Fruit fly (Drosophila melanogaster): Measurements from ENCODE around the gene Cpr23B.

Cpr23B gene

DNA sequence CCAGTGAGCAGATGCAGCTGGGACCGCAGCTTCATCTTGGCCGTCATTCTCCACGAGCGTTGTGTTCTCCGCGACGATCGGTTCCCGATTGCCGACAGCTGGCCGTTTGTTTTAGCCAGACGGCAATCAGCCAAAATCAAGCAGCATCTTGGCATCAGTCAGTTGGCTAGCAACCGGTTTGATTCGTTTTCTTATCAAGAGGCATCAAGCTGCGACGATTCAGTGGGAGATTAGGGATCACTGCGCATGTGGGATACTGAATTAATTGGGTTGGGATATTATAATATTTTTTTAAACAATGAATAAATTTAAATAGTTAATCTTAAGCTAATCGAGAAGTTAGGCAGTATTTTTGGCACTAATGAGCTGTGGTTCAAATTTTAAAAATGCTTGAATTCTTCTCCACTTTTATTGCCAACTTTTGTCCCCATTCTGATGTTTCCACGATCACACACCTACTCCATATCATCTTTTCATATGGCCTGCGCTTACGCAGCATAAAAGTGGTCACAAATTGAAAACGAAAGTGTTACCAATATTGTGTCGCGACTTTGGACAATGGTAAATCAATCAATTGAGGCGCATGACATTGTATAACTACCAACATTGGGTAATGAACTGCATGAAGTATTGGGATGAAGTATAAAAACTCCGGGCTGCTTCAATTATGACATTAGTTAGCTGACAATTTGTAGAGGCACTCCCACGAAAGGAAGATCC, at the start of gene Cpr23B, which contains the start of gene CG3119:
Cpr23B (plus strand) TSS at position 670 of the 720 bp plus-strand sequence.
CG3119 (minus strand) TSS at position 92 of the 720 bp plus-strand sequence.
- no peak for TF ChIP-seq noc (tag; optimal IDR thresholded peaks at IDR 0.05)

- no peak for TF ChIP-seq noc (tag; optimal IDR thresholded peaks at IDR 0.05)
Observed at dm6 chr2L:2797186-2797585, 41.0 kb upstream of the Cpr23B start.

DNA sequence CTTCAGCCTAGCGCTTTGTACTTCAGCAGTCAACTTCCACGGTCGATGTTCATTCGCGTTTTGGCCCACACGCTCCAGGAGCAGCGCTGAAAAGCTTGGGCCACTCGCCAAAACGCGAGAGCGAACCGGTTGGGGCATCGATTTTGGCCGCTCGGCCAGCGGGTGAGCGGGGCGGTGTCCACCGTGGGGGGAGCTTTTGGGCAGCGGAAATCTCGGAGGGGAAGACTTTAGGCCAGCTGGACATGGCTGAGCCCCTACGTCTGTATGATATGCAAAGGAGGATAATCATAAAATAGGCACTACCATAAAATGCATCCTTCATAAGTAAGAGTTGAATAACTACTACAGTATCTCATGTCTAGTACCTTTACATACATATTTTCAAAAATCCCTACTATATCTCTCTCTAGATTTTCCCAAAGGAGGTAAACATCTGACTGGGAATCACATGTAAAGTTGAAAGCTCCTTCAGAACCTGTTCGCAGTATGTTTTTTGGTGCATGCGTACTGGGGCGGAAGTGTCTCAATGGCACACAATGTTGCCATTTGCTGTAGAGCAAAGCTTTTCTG, 38.2 kb upstream of the Cpr23B start, which contains the start of gene Syt1:
Syt1 (minus strand) TSS at position 71 of the 570 bp plus-strand sequence.
- no peak for TF ChIP-seq noc (tag; optimal IDR thresholded peaks at IDR 0.05)

dm6 chr2L:2800956-2801776, 37.0 kb upstream of the Cpr23B start:
- TF ChIP-seq noc (tag; optimal IDR thresholded peaks at IDR 0.05) = peak; percentile 35

DNA sequence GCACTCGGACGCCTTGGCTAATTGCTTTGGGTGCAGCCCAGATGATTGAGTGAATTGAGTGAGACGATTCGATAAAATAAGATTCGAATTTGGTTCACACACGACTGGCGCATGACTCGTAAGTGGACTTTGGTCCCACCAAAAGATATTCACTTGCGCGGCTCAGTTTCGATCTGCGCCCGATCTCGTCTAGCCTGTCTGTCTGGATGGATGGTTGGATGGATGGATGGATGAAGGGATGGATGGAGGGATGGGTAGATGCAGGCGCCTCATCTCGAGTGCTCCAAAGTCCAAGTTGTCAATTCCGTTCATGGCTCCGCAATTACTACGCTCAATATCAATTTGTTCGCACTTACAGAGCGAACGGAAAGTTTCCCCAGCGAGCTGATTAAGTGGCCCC, 35.7 kb upstream of the Cpr23B start:
- TF ChIP-seq noc (tag; optimal IDR thresholded peaks at IDR 0.05) = no peak

dm6 chr2L:2804634-2805311, 33.4 kb upstream of the Cpr23B start, which contains the start of gene daw:
daw (plus strand) TSS chr2L:2805261.
- TF ChIP-seq noc (tag; optimal IDR thresholded peaks at IDR 0.05) = peak; percentile 5

- TF ChIP-seq noc (tag; optimal IDR thresholded peaks at IDR 0.05) = no peak
Observed at dm6 chr2L:2806190-2806763, 31.9 kb upstream of the Cpr23B start.

DNA sequence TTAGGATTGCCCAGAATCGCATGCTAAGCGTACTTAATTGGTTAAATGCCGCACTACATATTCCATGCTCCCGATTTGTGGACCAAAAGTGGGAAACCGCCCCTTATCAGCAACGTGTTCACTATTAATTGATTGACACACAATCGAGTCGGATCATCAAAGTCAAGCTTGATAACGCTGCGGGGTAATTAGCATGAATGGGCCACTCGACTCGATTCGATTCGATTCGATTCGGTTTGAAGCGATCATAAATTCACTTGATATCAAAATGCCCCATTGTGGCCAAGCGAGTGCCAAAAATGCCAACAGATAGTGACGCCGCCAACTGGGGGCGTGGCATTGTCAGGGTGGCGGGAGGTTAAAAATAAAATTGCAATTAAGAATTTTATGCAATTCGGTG, 30.6 kb upstream of the Cpr23B start:
- TF ChIP-seq noc (tag; optimal IDR thresholded peaks at IDR 0.05) = no peak

dm6 chr2L:2808038-2808699, 30.0 kb upstream of the Cpr23B start:
- peak; percentile 49 for TF ChIP-seq noc (tag; optimal IDR thresholded peaks at IDR 0.05)

- peak; percentile 79 for TF ChIP-seq noc (tag; optimal IDR thresholded peaks at IDR 0.05)
Observed at dm6 chr2L:2810831-2811230, 27.4 kb upstream of the Cpr23B start.

DNA sequence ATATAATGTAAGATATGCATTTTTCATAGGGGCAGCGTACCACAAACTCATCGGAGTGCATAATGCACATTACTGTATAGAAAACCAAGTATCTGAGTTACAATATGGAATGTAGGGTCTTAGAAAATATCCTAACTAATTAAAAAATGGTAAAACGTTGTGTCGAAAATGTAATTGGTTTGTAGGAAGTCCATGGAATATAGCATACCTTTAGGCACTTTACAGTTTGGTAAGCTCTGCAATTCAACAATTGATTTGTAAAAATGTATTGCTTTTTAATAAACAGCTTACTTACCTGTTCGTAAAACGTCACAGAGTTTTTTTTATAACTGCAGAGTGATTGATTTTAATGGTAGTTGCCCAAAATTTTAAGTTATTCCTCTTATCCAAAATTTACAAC, 26.1 kb upstream of the Cpr23B start, which contains the start of gene CG2964:
CG2964 (plus strand) TSS at position 301 of the 400 bp plus-strand sequence.
- no peak for TF ChIP-seq noc (tag; optimal IDR thresholded peaks at IDR 0.05)

dm6 chr2L:2815673-2816072, 22.5 kb upstream of the Cpr23B start, which contains the start of gene G6P:
G6P (minus strand) TSS chr2L:2815760.
- TF ChIP-seq noc (tag; optimal IDR thresholded peaks at IDR 0.05) = no peak

dm6 chr2L:2825406-2825805, 12.8 kb upstream of the Cpr23B start, which contains the start of gene CG3123:
CG3123 (minus strand) TSS chr2L:2825506.
- no peak for TF ChIP-seq noc (tag; optimal IDR thresholded peaks at IDR 0.05)

- no peak for TF ChIP-seq noc (tag; optimal IDR thresholded peaks at IDR 0.05)
Observed at dm6 chr2L:2829637-2830340, 8.4 kb upstream of the Cpr23B start, which contains the start of gene Duox. Duox (minus strand) TSS chr2L:2830248.
